Fruit fly (Drosophila melanogaster) whole organism, embryonic: ENCODE measurements around the gene Cpr67Fa2.
A peak's percentile ranks its signal among the peaks of the same experiment; 100 is the strongest.

Experiments used
- CG10267 ChIP-seq: fragments of 200-800 bp; sonication (Bioruptor generic); optimal IDR thresholded peaks from 2 replicates; lab custom pipeline; 2018; ENCODE audit warnings: missing biosample characterization, mild to moderate bottlenecking, missing genetic modification characterization, moderate library complexity
- CG11504 ChIP-seq: fragments of 200-800 bp; sonication (Bioruptor generic); optimal IDR thresholded peaks from 3 replicates; lab custom pipeline; 2019; ENCODE audit warnings: missing biosample characterization, mild to moderate bottlenecking, missing genetic modification characterization, moderate library complexity
- CG11695 ChIP-seq: fragments of 200-800 bp; sonication (Bioruptor generic); IDR thresholded peaks from 3 replicates; pipeline ENCODE4 v1.3.6; 2022; ENCODE audit warnings: missing biosample characterization, missing genetic modification characterization
- CG12219 ChIP-seq: fragments of 200-800 bp; sonication (Bioruptor generic); optimal IDR thresholded peaks from 3 replicates; lab custom pipeline; 2018; ENCODE audit warnings: missing biosample characterization, mild to moderate bottlenecking, missing genetic modification characterization
- CG1233 ChIP-seq: fragments of 200-800 bp; sonication (Bioruptor generic); optimal IDR thresholded peaks from 4 replicates; lab custom pipeline; 2018; ENCODE audit warnings: missing biosample characterization, mild to moderate bottlenecking, missing genetic modification characterization
- CG16813 ChIP-seq: fragments of 200-800 bp; sonication (Bioruptor generic); IDR thresholded peaks from 3 replicates; pipeline ENCODE4 v1.3.6; 2022; ENCODE audit warnings: missing biosample characterization, missing genetic modification characterization; ENCODE audit not compliant: partially characterized antibody
- CG18011 ChIP-seq: fragments of 200-800 bp; sonication (Bioruptor generic); optimal IDR thresholded peaks from 2 replicates; lab custom pipeline; 2017; ENCODE audit warnings: missing biosample characterization, missing genetic modification characterization, mild to moderate bottlenecking, moderate library complexity, missing genotype
- CG2678 ChIP-seq: fragments of 200-800 bp; sonication (Bioruptor generic); optimal IDR thresholded peaks from 3 replicates; lab custom pipeline; 2019; ENCODE audit warnings: missing biosample characterization, mild to moderate bottlenecking, missing genetic modification characterization, moderate library complexity
- CG31441 ChIP-seq: fragments of 200-800 bp; sonication (Bioruptor generic); IDR thresholded peaks from 2 replicates; pipeline ENCODE4 v1.3.6; 2022; ENCODE audit warnings: missing biosample characterization, missing genetic modification characterization
- CG32767 ChIP-seq: fragments of 200-800 bp; sonication (Bioruptor generic); IDR thresholded peaks from 2 replicates; pipeline ENCODE4 v1.3.6; 2022; ENCODE audit warnings: missing biosample characterization, missing genetic modification characterization
- CG3726 ChIP-seq: fragments of 200-800 bp; sonication (Bioruptor generic); IDR thresholded peaks from 3 replicates; pipeline ENCODE4, ENCODE4 v1.3.6; 2022; ENCODE audit warnings: missing biosample characterization, missing genetic modification characterization
- CG4730 ChIP-seq: fragments of 200-800 bp; sonication (Bioruptor generic); IDR thresholded peaks from 2 replicates; pipeline ENCODE4 v1.3.6; 2022; ENCODE audit warnings: missing biosample characterization, missing genetic modification characterization
- CG6254 ChIP-seq: fragments of 200-800 bp; sonication (Bioruptor generic); optimal IDR thresholded peaks from 3 replicates; lab custom pipeline; 2017; ENCODE audit warnings: mild to moderate bottlenecking, missing biosample characterization, missing genetic modification reagents, missing genetic modification characterization
- CG8478 ChIP-seq: fragments of >200 bp; optimal IDR thresholded peaks from 2 replicates; lab custom pipeline; 2018
- CG9215 ChIP-seq: fragments of 200-800 bp; sonication (Bioruptor generic); IDR thresholded peaks from 2 replicates; pipeline ENCODE4 v1.3.6; 2022; ENCODE audit warnings: missing biosample characterization, missing genetic modification characterization
- CoRest ChIP-seq: fragments of 200-800 bp; sonication (Bioruptor generic); optimal IDR thresholded peaks from 3 replicates; lab custom pipeline; 2018; ENCODE audit warnings: missing biosample characterization, mild to moderate bottlenecking, missing genetic modification characterization, moderate library complexity
- Dfd ChIP-seq, 2 experiments: fragments of >200 bp; optimal IDR thresholded peaks; 2 replicates each; lab custom pipeline; 2017; ENCODE audit warnings: missing biosample characterization in 2 of 2, missing genetic modification characterization in 2 of 2
- HLH3B ChIP-seq: fragments of 200-800 bp; sonication (Bioruptor generic); IDR thresholded peaks from 2 replicates; pipeline ENCODE4 v1.3.6; 2022; ENCODE audit warnings: missing biosample characterization, missing genetic modification characterization
- Neu2 ChIP-seq: fragments of 200-800 bp; sonication (Bioruptor generic); optimal IDR thresholded peaks from 3 replicates; lab custom pipeline; 2016; ENCODE audit warnings: missing biosample characterization, missing genetic modification characterization, borderline replicate concordance
- Side ChIP-seq: fragments of 200-800 bp; sonication (Bioruptor generic); optimal IDR thresholded peaks from 2 replicates; lab custom pipeline; 2016; ENCODE audit warnings: missing biosample characterization, missing genetic modification characterization
- Sin3A ChIP-seq: fragments of >200 bp; optimal IDR thresholded peaks from 2 replicates; lab custom pipeline; 2018
- Sry-δ ChIP-seq: fragments of 200-800 bp; sonication (Bioruptor generic); optimal IDR thresholded peaks from 2 replicates; lab custom pipeline; 2016; ENCODE audit warnings: missing biosample characterization, missing genetic modification characterization
- Taf1 ChIP-seq: fragments of 200-800 bp; sonication (Bioruptor generic); IDR thresholded peaks from 2 replicates; pipeline ENCODE4 v1.3.6; 2022; ENCODE audit warnings: missing biosample characterization, missing genetic modification characterization
- ara ChIP-seq: fragments of 200-800 bp; sonication (Bioruptor generic); IDR thresholded peaks from 2 replicates; pipeline ENCODE4 v1.3.6; 2022; ENCODE audit warnings: missing biosample characterization, missing genetic modification characterization
- bcd ChIP-seq: fragments of 200-800 bp; sonication (Bioruptor generic); optimal IDR thresholded peaks from 2 replicates; lab custom pipeline; 2017; ENCODE audit warnings: missing biosample characterization, mild to moderate bottlenecking, missing genetic modification characterization
- btn ChIP-seq: fragments of 200-800 bp; sonication (Bioruptor generic); optimal IDR thresholded peaks from 2 replicates; lab custom pipeline; 2016; ENCODE audit warnings: missing biosample characterization, missing genetic modification characterization
- cas ChIP-seq: fragments of 200-800 bp; sonication (Bioruptor generic); IDR thresholded peaks from 2 replicates; pipeline ENCODE4 v1.3.6; 2022; ENCODE audit warnings: missing biosample characterization, missing genetic modification characterization
- caup ChIP-seq: fragments of 200-800 bp; sonication (Bioruptor generic); optimal IDR thresholded peaks from 3 replicates; lab custom pipeline; 2017; ENCODE audit warnings: missing biosample characterization, mild to moderate bottlenecking, missing genetic modification characterization, moderate library complexity; ENCODE audit not compliant: severe bottlenecking
- crp ChIP-seq, 2 experiments: fragments of 200-800 bp; sonication (Bioruptor generic); optimal IDR thresholded peaks; 2 replicates in 1 of 2; 3 replicates in 1 of 2; lab custom pipeline; 2017; ENCODE audit warnings: missing biosample characterization in 2 of 2, missing genetic modification characterization in 2 of 2, mild to moderate bottlenecking in 1 of 2, moderate library complexity in 1 of 2
- ewg ChIP-seq: fragments of 200-800 bp; sonication (Bioruptor generic); optimal IDR thresholded peaks from 3 replicates; lab custom pipeline; 2017; ENCODE audit warnings: mild to moderate bottlenecking, missing biosample characterization, missing genetic modification reagents, missing genetic modification characterization
- fd3F ChIP-seq: fragments of 200-800 bp; sonication (Bioruptor generic); optimal IDR thresholded peaks from 2 replicates; lab custom pipeline; 2018; ENCODE audit warnings: missing biosample characterization, mild to moderate bottlenecking, missing genetic modification characterization, moderate library complexity
- gce ChIP-seq: fragments of 200-800 bp; sonication (Bioruptor generic); IDR thresholded peaks from 3 replicates; pipeline ENCODE4 v1.3.6; 2022; ENCODE audit warnings: missing biosample characterization, missing genetic modification characterization
- hb ChIP-seq: fragments of 200-800 bp; sonication (Bioruptor generic); IDR thresholded peaks from 3 replicates; pipeline ENCODE4 v1.3.6; 2022; ENCODE audit warnings: missing biosample characterization, missing genetic modification characterization; ENCODE audit not compliant: partially characterized antibody
- hth ChIP-seq: fragments of >200 bp; optimal IDR thresholded peaks from 2 replicates; lab custom pipeline; 2017; ENCODE audit warnings: inconsistent platforms
- kay ChIP-seq: fragments of 200-800 bp; sonication (Bioruptor generic); optimal IDR thresholded peaks from 2 replicates; lab custom pipeline; 2016; ENCODE audit warnings: missing biosample characterization, missing genetic modification characterization
- pfk ChIP-seq: fragments of 200-800 bp; sonication (Bioruptor generic); optimal IDR thresholded peaks from 2 replicates; lab custom pipeline; 2018; ENCODE audit warnings: missing biosample characterization, mild to moderate bottlenecking, missing genetic modification characterization, moderate library complexity
- pho ChIP-seq: fragments of 200-800 bp; sonication (Bioruptor generic); optimal IDR thresholded peaks from 2 replicates; lab custom pipeline; 2016; ENCODE audit warnings: missing biosample characterization, missing genetic modification characterization
- pnt ChIP-seq: fragments of 200-800 bp; sonication (Bioruptor generic); optimal IDR thresholded peaks from 3 replicates; lab custom pipeline; 2016; ENCODE audit warnings: missing biosample characterization, missing genetic modification characterization
- pros ChIP-seq: fragments of 200-800 bp; sonication (Bioruptor generic); optimal IDR thresholded peaks from 3 replicates; lab custom pipeline; 2019; ENCODE audit warnings: missing biosample characterization, mild to moderate bottlenecking, missing genetic modification characterization, moderate library complexity
- pum ChIP-seq: fragments of 200-800 bp; sonication (Bioruptor generic); optimal IDR thresholded peaks from 2 replicates; lab custom pipeline; 2016; ENCODE audit warnings: missing biosample characterization, missing genetic modification characterization
- repo ChIP-seq: fragments of 200-800 bp; sonication (Bioruptor generic); optimal IDR thresholded peaks from 2 replicates; lab custom pipeline; 2016; ENCODE audit warnings: missing biosample characterization, missing genetic modification characterization
- sc ChIP-seq, 3 experiments: fragments of >200 bp in 2 of 3; fragments of 200-800 bp in 1 of 3; sonication (Bioruptor generic) in 1 of 3; optimal IDR thresholded peaks; 2 replicates in 2 of 3; 3 replicates in 1 of 3; lab custom pipeline; 2017; ENCODE audit warnings: mild to moderate bottlenecking in 1 of 3, missing biosample characterization in 1 of 3, missing genetic modification characterization in 1 of 3, missing genetic modification reagents in 1 of 3
- schlank ChIP-seq: fragments of 200-800 bp; sonication (Bioruptor generic); optimal IDR thresholded peaks from 2 replicates; lab custom pipeline; 2018; ENCODE audit warnings: missing biosample characterization, mild to moderate bottlenecking, missing genetic modification characterization
- sd ChIP-seq: fragments of 200-800 bp; sonication (Bioruptor generic); optimal IDR thresholded peaks from 3 replicates; lab custom pipeline; 2018; ENCODE audit warnings: missing biosample characterization, mild to moderate bottlenecking, missing genetic modification characterization, moderate library complexity
- sisA ChIP-seq: fragments of 200-800 bp; sonication (Bioruptor generic); IDR thresholded peaks from 2 replicates; pipeline ENCODE4 v1.3.6; 2022; ENCODE audit warnings: missing biosample characterization, missing genetic modification characterization
- sob ChIP-seq: fragments of 200-800 bp; sonication (Bioruptor generic); IDR thresholded peaks from 2 replicates; pipeline ENCODE4 v1.3.6; 2022; ENCODE audit warnings: missing biosample characterization, missing genetic modification characterization
- ssp ChIP-seq: fragments of 200-800 bp; sonication (Bioruptor generic); IDR thresholded peaks from 2 replicates; pipeline ENCODE4 v1.3.6; 2022; ENCODE audit warnings: missing biosample characterization, missing genetic modification characterization
- stc ChIP-seq: fragments of 200-800 bp; sonication (Bioruptor generic); IDR thresholded peaks from 2 replicates; pipeline ENCODE4 v1.3.6; 2022; ENCODE audit warnings: missing biosample characterization, missing genetic modification characterization
- tio ChIP-seq: fragments of 200-800 bp; sonication (Bioruptor generic); optimal IDR thresholded peaks from 2 replicates; lab custom pipeline; 2017; ENCODE audit warnings: missing biosample characterization, missing genetic modification characterization, inconsistent platforms
- toy ChIP-seq: fragments of 200-800 bp; sonication (Bioruptor generic); IDR thresholded peaks from 2 replicates; pipeline ENCODE4 v1.3.6; 2022; ENCODE audit warnings: missing biosample characterization, missing genetic modification characterization
- usp ChIP-seq: fragments of >200 bp; optimal IDR thresholded peaks from 2 replicates; lab custom pipeline; 2017; ENCODE audit warnings: missing biosample characterization, missing genetic modification characterization

The Cpr67Fa2 gene

DNA sequence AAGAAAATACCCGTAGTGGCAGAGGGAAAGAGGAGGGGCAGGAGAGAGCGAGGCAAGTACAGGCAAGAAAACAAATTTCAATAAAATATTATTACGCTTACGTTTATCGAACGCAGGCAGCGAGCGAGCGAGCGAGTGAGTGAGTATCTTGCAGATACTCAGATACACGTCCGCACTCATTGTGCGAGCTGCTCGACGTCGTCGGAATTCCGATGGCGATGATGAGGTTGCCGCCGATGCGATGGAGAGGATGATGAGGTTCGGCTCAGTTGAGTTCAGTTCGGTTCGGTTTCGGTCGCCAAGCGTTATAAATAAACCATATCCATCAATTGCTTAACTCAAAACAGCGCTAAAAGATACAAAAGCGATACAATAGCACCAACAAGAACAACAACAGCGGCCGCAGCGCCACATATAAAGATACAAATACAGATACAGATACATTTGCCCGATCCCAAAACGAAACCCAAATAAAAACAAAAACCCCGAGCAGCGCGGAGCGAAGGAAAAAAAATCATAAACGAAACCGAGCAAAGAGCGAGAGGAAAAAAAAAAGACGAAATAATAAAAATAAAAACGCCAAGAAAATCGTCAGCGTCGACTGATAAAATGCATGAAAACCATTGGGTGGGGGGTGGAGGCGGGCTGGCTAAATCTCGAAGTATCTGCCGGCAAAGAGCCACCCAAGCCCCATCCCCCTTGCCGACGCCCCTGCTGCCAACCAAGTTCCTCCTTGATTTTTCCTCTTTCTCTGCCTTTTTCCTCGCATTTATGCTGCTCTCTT lies 39.0 kb upstream of the Cpr67Fa2 start:
- no peak for TF ChIP-seq Neu2 (GFP tag; lab: Kevin White, UChicago)
- no peak for TF ChIP-seq schlank (tag; lab: Kevin White, UChicago)
- TF ChIP-seq sob, result no peak
- TF ChIP-seq pho (GFP tag; lab: Kevin White, UChicago), result peak; percentile 7
- no peak for TF ChIP-seq sisA (GFP tag; lab: Robert Waterston, UW)
- TF ChIP-seq repo (GFP tag; lab: Kevin White, UChicago), result no peak
- TF ChIP-seq Sin3A (lab: Kevin White, UChicago), result no peak
- peak; percentile 98 for TF ChIP-seq sd (tag; lab: Kevin White, UChicago)
- no peak for TF ChIP-seq CG12219 (GFP tag; lab: Kevin White, UChicago)
- TF ChIP-seq CG4730 (GFP tag; lab: Robert Waterston, UW), result no peak
- no peak for TF ChIP-seq CG11504 (tag; lab: Kevin White, UChicago)
- TF ChIP-seq Sry-δ (GFP tag; lab: Kevin White, UChicago), result no peak
- no peak for TF ChIP-seq cas (GFP tag; lab: Robert Waterston, UW)
- no peak for TF ChIP-seq pfk (GFP tag; lab: Kevin White, UChicago)
- TF ChIP-seq hth, result no peak
- TF ChIP-seq pum, result no peak
- no peak for TF ChIP-seq usp (GFP tag; lab: Kevin White, UChicago)
- TF ChIP-seq CG6254 (GFP tag; lab: Kevin White, UChicago), result no peak
- TF ChIP-seq btn (GFP tag; lab: Kevin White, UChicago), result no peak
- TF ChIP-seq CG9215 (GFP tag; lab: Robert Waterston, UW), result no peak
- no peak for TF ChIP-seq gce (GFP tag; lab: Robert Waterston, UW)
- no peak for TF ChIP-seq CG11695 (GFP tag; lab: Robert Waterston, UW)
- TF ChIP-seq crp (GFP tag; optimal IDR thresholded peaks at IDR 0.05; lab: Kevin White, UChicago), result no peak
- no peak for TF ChIP-seq CG31441 (GFP tag; lab: Robert Waterston, UW)
- no peak for TF ChIP-seq CG1233 (GFP tag; lab: Kevin White, UChicago)
- no peak for TF ChIP-seq ewg (GFP tag; lab: Kevin White, UChicago)
- TF ChIP-seq kay (GFP tag; lab: Kevin White, UChicago), result no peak
- no peak for TF ChIP-seq toy (GFP tag; lab: Robert Waterston, UW)
- no peak for TF ChIP-seq HLH3B (GFP tag; lab: Robert Waterston, UW)
- no peak for TF ChIP-seq Side (GFP tag; lab: Kevin White, UChicago)
- TF ChIP-seq CG32767, result peak; percentile 33; the same call in 1 of the 2 replicates
- no peak for TF ChIP-seq CG18011 (GFP tag; lab: Kevin White, UChicago)
- no peak for TF ChIP-seq pnt (GFP tag; lab: Kevin White, UChicago)
- TF ChIP-seq ara (GFP tag; lab: Robert Waterston, UW), result no peak
- TF ChIP-seq CG2678 (tag; lab: Kevin White, UChicago), result no peak
- no peak for TF ChIP-seq stc (GFP tag; lab: Robert Waterston, UW)
- TF ChIP-seq fd3F (GFP tag; lab: Kevin White, UChicago), result no peak
- TF ChIP-seq bcd (GFP tag; lab: Kevin White, UChicago), result no peak
- TF ChIP-seq Dfd (GFP tag; optimal IDR thresholded peaks at IDR 0.05; lab: Kevin White, UChicago), result no peak
- TF ChIP-seq sc (optimal IDR thresholded peaks at IDR 0.05; lab: Kevin White, UChicago), result no peak
- no peak for TF ChIP-seq sc (GFP tag; optimal IDR thresholded peaks at IDR 0.05; lab: Kevin White, UChicago)
- no peak for TF ChIP-seq CG10267 (tag; lab: Kevin White, UChicago)
- no peak for TF ChIP-seq hb (GFP tag; lab: Robert Waterston, UW)
- no peak for TF ChIP-seq CG8478
- no peak for TF ChIP-seq ssp (GFP tag; lab: Robert Waterston, UW)
- TF ChIP-seq pros (GFP tag; lab: Kevin White, UChicago), result peak; percentile 61
- TF ChIP-seq caup, result no peak
- no peak for TF ChIP-seq CG16813 (GFP tag; lab: Robert Waterston, UW)
- peak; percentile 23 for TF ChIP-seq CoRest (tag; lab: Kevin White, UChicago)
- TF ChIP-seq Taf1 (GFP tag; lab: Robert Waterston, UW), result no peak; the same call in 1 of the 2 replicates
- TF ChIP-seq CG3726, result no peak
- no peak for TF ChIP-seq tio (GFP tag; lab: Kevin White, UChicago)
